Worm (Caenorhabditis elegans) whole organism, L2 larva: ENCODE measurements around the gene srz-69.

ENCODE experiments used
- C34F6.9 ChIP-seq: fragments of 150-350 bp; optimal IDR thresholded peaks from 2 replicates; lab custom pipeline; 2014; ENCODE audit warnings: missing biosample characterization, missing genetic modification characterization
- F13H6.1 ChIP-seq: sonication (generic microtip); optimal IDR thresholded peaks from 2 replicates; lab custom pipeline; 2016; ENCODE audit warnings: missing genetic modification characterization, missing compliant biosample characterization
- R02D3.7 ChIP-seq: fragments of 150-350 bp; optimal IDR thresholded peaks from 2 replicates; lab custom pipeline; 2014; ENCODE audit warnings: missing biosample characterization, missing genetic modification characterization
- Y55F3AM.14 ChIP-seq: fragments of 200-800 bp; sonication (Bioruptor generic); optimal IDR thresholded peaks from 2 replicates; lab custom pipeline; 2018; ENCODE audit warnings: mild to moderate bottlenecking, missing genetic modification characterization, missing compliant biosample characterization
- ZK546.5 ChIP-seq: sonication (generic microtip); optimal IDR thresholded peaks from 2 replicates; lab custom pipeline; 2017; ENCODE audit warnings: missing biosample characterization, missing genetic modification characterization
- alr-1 ChIP-seq: fragments of 150-350 bp; optimal IDR thresholded peaks from 2 replicates; lab custom pipeline; 2014; ENCODE audit warnings: missing biosample characterization, missing genetic modification characterization
- aly-2 ChIP-seq: fragments of 150-350 bp; optimal IDR thresholded peaks from 2 replicates; lab custom pipeline; 2014; ENCODE audit warnings: missing biosample characterization, missing genetic modification characterization
- ama-1 ChIP-seq: fragments of 150-350 bp; optimal IDR thresholded peaks from 2 replicates; lab custom pipeline; 2018; ENCODE audit warnings: inconsistent platforms
- blmp-1 ChIP-seq: sonication (generic microtip); optimal IDR thresholded peaks from 2 replicates; lab custom pipeline; 2017; ENCODE audit warnings: missing genetic modification characterization, mild to moderate bottlenecking, missing compliant biosample characterization, antibody characterized with exemption, moderate library complexity; ENCODE audit not compliant: insufficient read depth
- ceh-16 ChIP-seq: fragments of 150-350 bp; optimal IDR thresholded peaks from 2 replicates; lab custom pipeline; 2014; ENCODE audit warnings: missing biosample characterization, missing genetic modification characterization
- ceh-82 ChIP-seq: fragments of 150-350 bp; optimal IDR thresholded peaks from 2 replicates; lab custom pipeline; 2014; ENCODE audit warnings: missing biosample characterization, missing genetic modification characterization
- crh-2 ChIP-seq: sonication (generic microtip); optimal IDR thresholded peaks from 2 replicates; lab custom pipeline; 2017; ENCODE audit warnings: missing biosample characterization, missing genetic modification characterization
- dmd-4 ChIP-seq: sonication (generic microtip); optimal IDR thresholded peaks from 2 replicates; lab custom pipeline; 2017; ENCODE audit warnings: missing biosample characterization, missing genetic modification characterization
- egl-27 ChIP-seq: sonication (generic microtip); optimal IDR thresholded peaks from 3 replicates; lab custom pipeline; 2017; ENCODE audit warnings: missing biosample characterization, missing genetic modification reagents, missing genetic modification characterization
- elt-1 ChIP-seq: fragments of 150-350 bp; optimal IDR thresholded peaks from 2 replicates; lab custom pipeline; 2014; ENCODE audit warnings: missing biosample characterization, missing genetic modification characterization
- elt-3 ChIP-seq: sonication (generic microtip); optimal IDR thresholded peaks from 2 replicates; lab custom pipeline; 2017; ENCODE audit warnings: missing biosample characterization, missing genetic modification characterization
- fos-1 ChIP-seq: fragments of 150-350 bp; optimal IDR thresholded peaks from 2 replicates; lab custom pipeline; 2014; ENCODE audit warnings: missing biosample characterization, missing genetic modification characterization
- gmeb-1 ChIP-seq: fragments of 150-350 bp; optimal IDR thresholded peaks from 2 replicates; lab custom pipeline; 2014; ENCODE audit warnings: missing biosample characterization, missing genetic modification characterization
- lin-11 ChIP-seq: fragments of 150-350 bp; sonication (generic microtip); optimal IDR thresholded peaks from 2 replicates; lab custom pipeline; 2014; ENCODE audit warnings: missing biosample characterization, missing genetic modification characterization, inconsistent platforms, mixed read lengths
- lin-13 ChIP-seq: fragments of 150-350 bp; optimal IDR thresholded peaks from 2 replicates; lab custom pipeline; 2014; ENCODE audit warnings: missing biosample characterization, missing genetic modification reagents, missing genetic modification characterization
- lin-39 ChIP-seq: fragments of 150-350 bp; optimal IDR thresholded peaks from 2 replicates; lab custom pipeline; 2014; ENCODE audit warnings: missing biosample characterization, missing genetic modification reagents, missing genetic modification characterization
- lsy-2 ChIP-seq, 2 experiments: fragments of 150-350 bp in 1 of 2; sonication (generic microtip) in 1 of 2; optimal IDR thresholded peaks; 2 replicates each; lab custom pipeline; 2014 to 2017; ENCODE audit warnings: missing biosample characterization in 2 of 2, missing genetic modification characterization in 2 of 2
- mab-5 ChIP-seq: fragments of 150-350 bp; optimal IDR thresholded peaks from 2 replicates; lab custom pipeline; 2014; ENCODE audit warnings: missing biosample characterization, missing genetic modification characterization
- mbf-1 ChIP-seq: sonication (generic microtip); optimal IDR thresholded peaks from 2 replicates; lab custom pipeline; 2017; ENCODE audit warnings: missing biosample characterization, missing genetic modification characterization
- mdl-1 ChIP-seq, 2 experiments: fragments of 150-350 bp in 1 of 2; sonication (generic microtip) in 1 of 2; optimal IDR thresholded peaks; 2 replicates each; lab custom pipeline; 2017; ENCODE audit warnings: missing biosample characterization in 2 of 2, missing genetic modification characterization in 2 of 2
- nhr-10 ChIP-seq: sonication (generic microtip); optimal IDR thresholded peaks from 2 replicates; lab custom pipeline; 2017; ENCODE audit warnings: missing biosample characterization, missing genetic modification characterization
- nhr-11 ChIP-seq: fragments of 150-350 bp; optimal IDR thresholded peaks from 2 replicates; lab custom pipeline; 2014; ENCODE audit warnings: missing biosample characterization, missing genetic modification characterization
- nhr-12 ChIP-seq: fragments of 150-350 bp; optimal IDR thresholded peaks from 2 replicates; lab custom pipeline; 2014; ENCODE audit warnings: missing biosample characterization, missing genetic modification characterization
- nhr-129 ChIP-seq: fragments of 150-350 bp; optimal IDR thresholded peaks from 2 replicates; lab custom pipeline; 2014; ENCODE audit warnings: missing biosample characterization, missing genetic modification characterization
- nhr-21 ChIP-seq: fragments of 150-350 bp; optimal IDR thresholded peaks from 2 replicates; lab custom pipeline; 2014; ENCODE audit warnings: missing biosample characterization, missing genetic modification characterization
- nhr-23 ChIP-seq: fragments of 150-350 bp; optimal IDR thresholded peaks from 2 replicates; lab custom pipeline; 2014; ENCODE audit warnings: missing biosample characterization, missing genetic modification reagents, missing genetic modification characterization
- nhr-237 ChIP-seq: fragments of 150-350 bp; optimal IDR thresholded peaks from 2 replicates; lab custom pipeline; 2014; ENCODE audit warnings: missing biosample characterization, missing genetic modification characterization
- nhr-25 ChIP-seq: fragments of 150-350 bp; sonication (generic microtip); optimal IDR thresholded peaks from 3 replicates; lab custom pipeline; 2014; ENCODE audit warnings: missing biosample characterization, missing genetic modification characterization
- nhr-6 ChIP-seq: fragments of 150-350 bp; optimal IDR thresholded peaks from 2 replicates; lab custom pipeline; 2014; ENCODE audit warnings: missing biosample characterization, missing genetic modification characterization
- nhr-77 ChIP-seq: fragments of 150-350 bp; optimal IDR thresholded peaks from 2 replicates; lab custom pipeline; 2014; ENCODE audit warnings: missing biosample characterization, missing genetic modification characterization
- peb-1 ChIP-seq: fragments of 150-350 bp; optimal IDR thresholded peaks from 2 replicates; lab custom pipeline; 2014; ENCODE audit warnings: missing biosample characterization, missing genetic modification characterization
- sem-4 ChIP-seq: fragments of 150-350 bp; optimal IDR thresholded peaks from 2 replicates; lab custom pipeline; 2014; ENCODE audit warnings: missing biosample characterization, missing genetic modification reagents, missing genetic modification characterization
- skn-1 ChIP-seq: sonication (generic microtip); optimal IDR thresholded peaks from 2 replicates; lab custom pipeline; 2017; ENCODE audit warnings: missing biosample characterization, missing genetic modification characterization
- sma-3 ChIP-seq: sonication (generic microtip); optimal IDR thresholded peaks from 2 replicates; lab custom pipeline; 2016; ENCODE audit warnings: missing genetic modification reagents, missing genetic modification characterization, missing compliant biosample characterization
- sma-9 ChIP-seq, 2 experiments: fragments of 150-350 bp in 1 of 2; sonication (generic microtip) in 1 of 2; optimal IDR thresholded peaks; 2 replicates each; lab custom pipeline; 2014 to 2016; ENCODE audit warnings: missing genetic modification characterization in 2 of 2, mild to moderate bottlenecking in 1 of 2, missing biosample characterization in 1 of 2, missing compliant biosample characterization in 1 of 2, missing genetic modification reagents in 1 of 2, moderate library complexity in 1 of 2
- snpc-4 ChIP-seq: fragments of 150-350 bp; optimal IDR thresholded peaks from 2 replicates; lab custom pipeline; 2014; ENCODE audit warnings: missing biosample characterization, missing genetic modification characterization
- unc-39 ChIP-seq: fragments of 150-350 bp; optimal IDR thresholded peaks from 2 replicates; lab custom pipeline; 2014; ENCODE audit warnings: missing biosample characterization, missing genetic modification characterization
- unc-55 ChIP-seq: fragments of 150-350 bp; sonication (generic microtip); optimal IDR thresholded peaks from 3 replicates; lab custom pipeline; 2014; ENCODE audit warnings: missing biosample characterization, missing genetic modification reagents, missing genetic modification characterization
- unc-62 ChIP-seq: fragments of 150-350 bp; optimal IDR thresholded peaks from 2 replicates; lab custom pipeline; 2014; ENCODE audit warnings: missing biosample characterization, missing genetic modification reagents, missing genetic modification characterization
- zag-1 ChIP-seq: fragments of 150-350 bp; optimal IDR thresholded peaks from 2 replicates; lab custom pipeline; 2014; ENCODE audit warnings: missing biosample characterization, missing genetic modification characterization
- ztf-1 ChIP-seq: fragments of 200-800 bp; sonication (Bioruptor generic); conservative IDR thresholded peaks from 2 replicates; pipeline ENCODE4 v1.3.6; 2022; ENCODE audit warnings: missing genetic modification characterization, missing compliant biosample characterization
- ztf-11 ChIP-seq: sonication (generic microtip); optimal IDR thresholded peaks from 2 replicates; lab custom pipeline; 2017; ENCODE audit warnings: missing biosample characterization, missing genetic modification characterization
- ztf-4 ChIP-seq: fragments of 150-350 bp; optimal IDR thresholded peaks from 2 replicates; lab custom pipeline; 2014; ENCODE audit warnings: missing biosample characterization, missing genetic modification characterization

The srz-69 gene

ce11 chrIV:3477124-3477523 is at the start of gene srz-69:
TSS of gene srz-69 (minus strand) at chrIV:3477224.
- TF ChIP-seq lin-39 (tag; lab: Kevin White, UChicago) (no peak), nhr-77 (no peak), ceh-82 (tag; lab: Kevin White, UChicago) (no peak), dmd-4 (tag; lab: Kevin White, UChicago) (no peak), unc-62 (GFP tag; lab: Kevin White, UChicago) (no peak), zag-1 (tag; lab: Kevin White, UChicago) (no peak), egl-27 (tag; lab: Kevin White, UChicago) (no peak), nhr-12 (tag; lab: Kevin White, UChicago) (no peak), unc-55 (no peak)
- TF ChIP-seq, all 48 proteins: peak for 0

- no peak for TF ChIP-seq dmd-4 (tag; lab: Kevin White, UChicago)
- TF ChIP-seq lsy-2 (tag; optimal IDR thresholded peaks at IDR 0.05; lab: Kevin White, UChicago), result peak in 1 of 2 experiments; percentile 8
- peak; percentile 6 for TF ChIP-seq unc-55
- TF ChIP-seq gmeb-1, result no peak
Measured at ce11 chrIV:3526144-3526797, 49.2 kb upstream of the srz-69 start.

ce11 chrIV:3524584-3525020 is 47.6 kb upstream of the srz-69 start:
- TF ChIP-seq unc-39 (tag; lab: Kevin White, UChicago) (no peak), C34F6.9 (peak; percentile 51), lin-13 (GFP tag; lab: Kevin White, UChicago) (peak; percentile 27), nhr-10 (tag; lab: Kevin White, UChicago) (no peak), sma-9 (GFP tag; optimal IDR thresholded peaks at IDR 0.05; lab: Kevin White, UChicago) (peak; percentile 43), sma-9 (tag; optimal IDR thresholded peaks at IDR 0.05; lab: Kevin White, UChicago) (no peak), lsy-2 (tag; optimal IDR thresholded peaks at IDR 0.05; lab: Kevin White, UChicago) (peak in 1 of 2 experiments; percentile 51), ztf-1 (GFP tag; lab: Robert Waterston, UW) (no peak), nhr-6 (tag; lab: Kevin White, UChicago) (no peak), aly-2 (tag; lab: Kevin White, UChicago) (no peak), sma-3 (GFP tag; lab: Kevin White, UChicago) (peak; percentile 37), nhr-77 (no peak), sem-4 (tag; lab: Kevin White, UChicago) (no peak), mdl-1 (tag; optimal IDR thresholded peaks at IDR 0.05; lab: Kevin White, UChicago) (no peak), crh-2 (peak; percentile 48), nhr-129 (tag; lab: Kevin White, UChicago) (peak; percentile 77), blmp-1 (tag; lab: Kevin White, UChicago) (no peak), F13H6.1 (tag; lab: Kevin White, UChicago) (peak; percentile 39), zag-1 (tag; lab: Kevin White, UChicago) (no peak), ama-1 (lab: Kevin White, UChicago) (no peak), ztf-11 (tag; lab: Kevin White, UChicago) (no peak), mab-5 (no peak), elt-3 (tag; lab: Kevin White, UChicago) (no peak), nhr-11 (tag; lab: Kevin White, UChicago) (no peak), elt-1 (tag; lab: Kevin White, UChicago) (no peak), skn-1 (tag; lab: Kevin White, UChicago) (no peak), ztf-4 (tag; lab: Kevin White, UChicago) (no peak), unc-55 (peak; percentile 36), ZK546.5 (tag; lab: Kevin White, UChicago) (no peak), fos-1 (tag; lab: Kevin White, UChicago) (no peak), mbf-1 (tag; lab: Kevin White, UChicago) (no peak), ceh-16 (tag; lab: Kevin White, UChicago) (no peak), nhr-12 (tag; lab: Kevin White, UChicago) (no peak), ceh-82 (tag; lab: Kevin White, UChicago) (no peak), dmd-4 (tag; lab: Kevin White, UChicago) (no peak), nhr-237 (tag; lab: Kevin White, UChicago) (no peak), unc-62 (GFP tag; lab: Kevin White, UChicago) (no peak), alr-1 (tag; lab: Kevin White, UChicago) (no peak), snpc-4 (no peak), egl-27 (tag; lab: Kevin White, UChicago) (no peak), nhr-21 (peak; percentile 17), Y55F3AM.14 (GFP tag; lab: Kevin White, UChicago) (peak; percentile 55), peb-1 (tag; lab: Kevin White, UChicago) (no peak), nhr-25 (no peak), lin-39 (tag; lab: Kevin White, UChicago) (no peak), gmeb-1 (peak; percentile 33), R02D3.7 (tag; lab: Kevin White, UChicago) (no peak), lin-11 (peak; percentile 44), nhr-23 (tag; lab: Kevin White, UChicago) (no peak)
- TF ChIP-seq, all 48 proteins: peak for 13
